Worm (Caenorhabditis elegans) whole organism, L2 larva: ENCODE data around the gene C34F6.9.

Experiments
- F13H6.1 ChIP-seq: sonication (generic microtip); optimal IDR thresholded peaks from 2 replicates; lab custom pipeline; 2016; ENCODE audit warnings: missing genetic modification characterization, missing compliant biosample characterization
- R02D3.7 ChIP-seq: fragments of 150-350 bp; optimal IDR thresholded peaks from 2 replicates; lab custom pipeline; 2014; ENCODE audit warnings: missing biosample characterization, missing genetic modification characterization
- ZK546.5 ChIP-seq: sonication (generic microtip); optimal IDR thresholded peaks from 2 replicates; lab custom pipeline; 2017; ENCODE audit warnings: missing biosample characterization, missing genetic modification characterization
- ama-1 ChIP-seq: fragments of 150-350 bp; optimal IDR thresholded peaks from 2 replicates; lab custom pipeline; 2018; ENCODE audit warnings: inconsistent platforms
- blmp-1 ChIP-seq: sonication (generic microtip); optimal IDR thresholded peaks from 2 replicates; lab custom pipeline; 2017; ENCODE audit warnings: missing genetic modification characterization, mild to moderate bottlenecking, missing compliant biosample characterization, antibody characterized with exemption, moderate library complexity; ENCODE audit not compliant: insufficient read depth
- ceh-16 ChIP-seq: fragments of 150-350 bp; optimal IDR thresholded peaks from 2 replicates; lab custom pipeline; 2014; ENCODE audit warnings: missing biosample characterization, missing genetic modification characterization
- crh-2 ChIP-seq: sonication (generic microtip); optimal IDR thresholded peaks from 2 replicates; lab custom pipeline; 2017; ENCODE audit warnings: missing biosample characterization, missing genetic modification characterization
- dmd-4 ChIP-seq: sonication (generic microtip); optimal IDR thresholded peaks from 2 replicates; lab custom pipeline; 2017; ENCODE audit warnings: missing biosample characterization, missing genetic modification characterization
- egl-27 ChIP-seq: sonication (generic microtip); optimal IDR thresholded peaks from 3 replicates; lab custom pipeline; 2017; ENCODE audit warnings: missing biosample characterization, missing genetic modification reagents, missing genetic modification characterization
- elt-1 ChIP-seq: fragments of 150-350 bp; optimal IDR thresholded peaks from 2 replicates; lab custom pipeline; 2014; ENCODE audit warnings: missing biosample characterization, missing genetic modification characterization
- fos-1 ChIP-seq: fragments of 150-350 bp; optimal IDR thresholded peaks from 2 replicates; lab custom pipeline; 2014; ENCODE audit warnings: missing biosample characterization, missing genetic modification characterization
- gmeb-1 ChIP-seq: fragments of 150-350 bp; optimal IDR thresholded peaks from 2 replicates; lab custom pipeline; 2014; ENCODE audit warnings: missing biosample characterization, missing genetic modification characterization
- lin-11 ChIP-seq: fragments of 150-350 bp; sonication (generic microtip); optimal IDR thresholded peaks from 2 replicates; lab custom pipeline; 2014; ENCODE audit warnings: missing biosample characterization, missing genetic modification characterization, inconsistent platforms, mixed read lengths
- lin-13 ChIP-seq: fragments of 150-350 bp; optimal IDR thresholded peaks from 2 replicates; lab custom pipeline; 2014; ENCODE audit warnings: missing biosample characterization, missing genetic modification reagents, missing genetic modification characterization
- mab-5 ChIP-seq: fragments of 150-350 bp; optimal IDR thresholded peaks from 2 replicates; lab custom pipeline; 2014; ENCODE audit warnings: missing biosample characterization, missing genetic modification characterization
- mbf-1 ChIP-seq: sonication (generic microtip); optimal IDR thresholded peaks from 2 replicates; lab custom pipeline; 2017; ENCODE audit warnings: missing biosample characterization, missing genetic modification characterization
- mdl-1 ChIP-seq, 2 experiments: fragments of 150-350 bp in 1 of 2; sonication (generic microtip) in 1 of 2; optimal IDR thresholded peaks; 2 replicates each; lab custom pipeline; 2017; ENCODE audit warnings: missing biosample characterization in 2 of 2, missing genetic modification characterization in 2 of 2
- nhr-12 ChIP-seq: fragments of 150-350 bp; optimal IDR thresholded peaks from 2 replicates; lab custom pipeline; 2014; ENCODE audit warnings: missing biosample characterization, missing genetic modification characterization
- nhr-129 ChIP-seq: fragments of 150-350 bp; optimal IDR thresholded peaks from 2 replicates; lab custom pipeline; 2014; ENCODE audit warnings: missing biosample characterization, missing genetic modification characterization
- nhr-21 ChIP-seq: fragments of 150-350 bp; optimal IDR thresholded peaks from 2 replicates; lab custom pipeline; 2014; ENCODE audit warnings: missing biosample characterization, missing genetic modification characterization
- nhr-23 ChIP-seq: fragments of 150-350 bp; optimal IDR thresholded peaks from 2 replicates; lab custom pipeline; 2014; ENCODE audit warnings: missing biosample characterization, missing genetic modification reagents, missing genetic modification characterization
- nhr-25 ChIP-seq: fragments of 150-350 bp; sonication (generic microtip); optimal IDR thresholded peaks from 3 replicates; lab custom pipeline; 2014; ENCODE audit warnings: missing biosample characterization, missing genetic modification characterization
- nhr-6 ChIP-seq: fragments of 150-350 bp; optimal IDR thresholded peaks from 2 replicates; lab custom pipeline; 2014; ENCODE audit warnings: missing biosample characterization, missing genetic modification characterization
- nhr-77 ChIP-seq: fragments of 150-350 bp; optimal IDR thresholded peaks from 2 replicates; lab custom pipeline; 2014; ENCODE audit warnings: missing biosample characterization, missing genetic modification characterization
- peb-1 ChIP-seq: fragments of 150-350 bp; optimal IDR thresholded peaks from 2 replicates; lab custom pipeline; 2014; ENCODE audit warnings: missing biosample characterization, missing genetic modification characterization
- sem-4 ChIP-seq: fragments of 150-350 bp; optimal IDR thresholded peaks from 2 replicates; lab custom pipeline; 2014; ENCODE audit warnings: missing biosample characterization, missing genetic modification reagents, missing genetic modification characterization
- skn-1 ChIP-seq: sonication (generic microtip); optimal IDR thresholded peaks from 2 replicates; lab custom pipeline; 2017; ENCODE audit warnings: missing biosample characterization, missing genetic modification characterization
- sma-3 ChIP-seq: sonication (generic microtip); optimal IDR thresholded peaks from 2 replicates; lab custom pipeline; 2016; ENCODE audit warnings: missing genetic modification reagents, missing genetic modification characterization, missing compliant biosample characterization
- sma-9 ChIP-seq, 2 experiments: fragments of 150-350 bp in 1 of 2; sonication (generic microtip) in 1 of 2; optimal IDR thresholded peaks; 2 replicates each; lab custom pipeline; 2014 to 2016; ENCODE audit warnings: missing genetic modification characterization in 2 of 2, mild to moderate bottlenecking in 1 of 2, missing biosample characterization in 1 of 2, missing compliant biosample characterization in 1 of 2, missing genetic modification reagents in 1 of 2, moderate library complexity in 1 of 2
- unc-62 ChIP-seq: fragments of 150-350 bp; optimal IDR thresholded peaks from 2 replicates; lab custom pipeline; 2014; ENCODE audit warnings: missing biosample characterization, missing genetic modification reagents, missing genetic modification characterization
- zag-1 ChIP-seq: fragments of 150-350 bp; optimal IDR thresholded peaks from 2 replicates; lab custom pipeline; 2014; ENCODE audit warnings: missing biosample characterization, missing genetic modification characterization
- ztf-1 ChIP-seq: fragments of 200-800 bp; sonication (Bioruptor generic); conservative IDR thresholded peaks from 2 replicates; pipeline ENCODE4 v1.3.6; 2022; ENCODE audit warnings: missing genetic modification characterization, missing compliant biosample characterization
- ztf-11 ChIP-seq: sonication (generic microtip); optimal IDR thresholded peaks from 2 replicates; lab custom pipeline; 2017; ENCODE audit warnings: missing biosample characterization, missing genetic modification characterization
- ztf-4 ChIP-seq: fragments of 150-350 bp; optimal IDR thresholded peaks from 2 replicates; lab custom pipeline; 2014; ENCODE audit warnings: missing biosample characterization, missing genetic modification characterization

C34F6.9 gene

ce11 chrX:11203773-11204172 is 18.7 kb downstream of the C34F6.9 start, which contains the start of gene C34F6.11:
TSS of gene C34F6.11 (minus strand) at chrX:11203932.
- no peak for TF ChIP-seq mbf-1 (tag; lab: Kevin White, UChicago)
- no peak for TF ChIP-seq egl-27 (tag; lab: Kevin White, UChicago)
- no peak for TF ChIP-seq nhr-129 (tag; lab: Kevin White, UChicago)
- TF ChIP-seq crh-2 (tag; lab: Kevin White, UChicago), result peak; percentile 23
- TF ChIP-seq fos-1 (tag; lab: Kevin White, UChicago), result peak; percentile 39

ce11 chrX:11201165-11201564 is 21.3 kb downstream of the C34F6.9 start, which contains the start of gene col-179:
TSS of gene col-179 (plus strand) at chrX:11201465.
- TF ChIP-seq nhr-23 (tag; lab: Kevin White, UChicago), result no peak
- TF ChIP-seq zag-1 (tag; lab: Kevin White, UChicago), result no peak
- TF ChIP-seq nhr-21 (tag; lab: Kevin White, UChicago), result no peak
- TF ChIP-seq ZK546.5 (tag; lab: Kevin White, UChicago), result no peak
- TF ChIP-seq nhr-25 (tag; lab: Kevin White, UChicago), result no peak
- no peak for TF ChIP-seq sem-4 (tag; lab: Kevin White, UChicago)
- TF ChIP-seq sma-3 (GFP tag; lab: Kevin White, UChicago), result no peak

ce11 chrX:11199155-11199554 is 23.3 kb downstream of the C34F6.9 start, which contains the start of gene col-178:
TSS of gene col-178 (plus strand) at chrX:11199455.
- TF ChIP-seq dmd-4 (no peak), peb-1 (tag; lab: Kevin White, UChicago) (no peak), ama-1 (lab: Kevin White, UChicago) (no peak)
- TF ChIP-seq, all 48 proteins: peak for 0

ce11 chrX:11196741-11197140 is 25.7 kb downstream of the C34F6.9 start, which contains the start of gene C34F6.1:
TSS of gene C34F6.1 (minus strand) at chrX:11196841.
- no peak for TF ChIP-seq ztf-1 (GFP tag; lab: Robert Waterston, UW)

- TF ChIP-seq gmeb-1 (tag; lab: Kevin White, UChicago) (no peak), nhr-129 (tag; lab: Kevin White, UChicago) (peak; percentile 52), unc-62 (no peak), ceh-16 (no peak), nhr-23 (tag; lab: Kevin White, UChicago) (no peak), ztf-4 (tag; lab: Kevin White, UChicago) (no peak), elt-1 (no peak), ama-1 (lab: Kevin White, UChicago) (no peak), fos-1 (tag; lab: Kevin White, UChicago) (no peak), R02D3.7 (no peak), lin-11 (tag; lab: Kevin White, UChicago) (no peak), sma-3 (GFP tag; lab: Kevin White, UChicago) (no peak), sma-9 (GFP tag; optimal IDR thresholded peaks at IDR 0.05; lab: Kevin White, UChicago) (peak; percentile 33), sma-9 (tag; optimal IDR thresholded peaks at IDR 0.05; lab: Kevin White, UChicago) (no peak), nhr-77 (no peak), skn-1 (tag; lab: Kevin White, UChicago) (no peak), nhr-25 (tag; lab: Kevin White, UChicago) (no peak), sem-4 (tag; lab: Kevin White, UChicago) (no peak), blmp-1 (no peak), ztf-11 (tag; lab: Kevin White, UChicago) (no peak), nhr-12 (tag; lab: Kevin White, UChicago) (no peak), mdl-1 (tag; optimal IDR thresholded peaks at IDR 0.05; lab: Kevin White, UChicago) (no peak), zag-1 (tag; lab: Kevin White, UChicago) (no peak), mab-5 (tag; lab: Kevin White, UChicago) (no peak), F13H6.1 (peak; percentile 5)
Observed at ce11 chrX:11193670-11194069, 28.8 kb downstream of the C34F6.9 start.

- no peak for TF ChIP-seq blmp-1
- TF ChIP-seq nhr-6 (tag; lab: Kevin White, UChicago), result no peak
- TF ChIP-seq lin-13 (GFP tag; lab: Kevin White, UChicago), result no peak
- peak; percentile 45 for TF ChIP-seq nhr-21 (tag; lab: Kevin White, UChicago)
- no peak for TF ChIP-seq lin-11 (tag; lab: Kevin White, UChicago)
- no peak for TF ChIP-seq fos-1 (tag; lab: Kevin White, UChicago)
- peak; percentile 21 for TF ChIP-seq sma-3 (GFP tag; lab: Kevin White, UChicago)
- no peak for TF ChIP-seq crh-2 (tag; lab: Kevin White, UChicago)
- TF ChIP-seq unc-62, result no peak
- TF ChIP-seq nhr-23 (tag; lab: Kevin White, UChicago), result no peak
- no peak for TF ChIP-seq nhr-25 (tag; lab: Kevin White, UChicago)
- no peak for TF ChIP-seq ceh-16
- TF ChIP-seq sma-9 (GFP tag; optimal IDR thresholded peaks at IDR 0.05; lab: Kevin White, UChicago), result no peak
- TF ChIP-seq sma-9 (tag; optimal IDR thresholded peaks at IDR 0.05; lab: Kevin White, UChicago), result no peak
- no peak for TF ChIP-seq ZK546.5 (tag; lab: Kevin White, UChicago)
- no peak for TF ChIP-seq ztf-4 (tag; lab: Kevin White, UChicago)
Observed at ce11 chrX:11190443-11190842, 32.0 kb downstream of the C34F6.9 start.
